Worm (Caenorhabditis elegans) whole organism, late embryonic: ENCODE results near the gene bli-2.

Experiments
- ceh-9 ChIP-seq: sonication (generic microtip); optimal IDR thresholded peaks from 2 replicates; lab custom pipeline; 2016; ENCODE audit warnings: mild to moderate bottlenecking, missing genetic modification characterization, inconsistent platforms, missing compliant biosample characterization
- dmd-4 ChIP-seq: sonication (generic microtip); optimal IDR thresholded peaks from 2 replicates; lab custom pipeline; 2016; ENCODE audit warnings: borderline replicate concordance, missing genetic modification characterization, missing compliant biosample characterization
- pha-4 ChIP-seq: fragments of 150-350 bp; optimal IDR thresholded peaks from 2 replicates; lab custom pipeline; 2018; ENCODE audit warnings: missing biosample characterization, missing genetic modification reagents, missing genetic modification characterization
- pqm-1 ChIP-seq: sonication (generic microtip); optimal IDR thresholded peaks from 2 replicates; lab custom pipeline; 2016; ENCODE audit warnings: missing genetic modification characterization, missing compliant biosample characterization
- syd-9 ChIP-seq: sonication (generic microtip); optimal IDR thresholded peaks from 2 replicates; lab custom pipeline; 2016; ENCODE audit warnings: mild to moderate bottlenecking, missing genetic modification characterization, moderate library complexity, missing compliant biosample characterization

- TF ChIP-seq ceh-9 = no peak
- TF ChIP-seq pha-4 = no peak
- TF ChIP-seq dmd-4 (tag; lab: Kevin White, UChicago) = no peak
- no peak for TF ChIP-seq syd-9 (tag; lab: Kevin White, UChicago)
- TF ChIP-seq pqm-1 (tag; lab: Kevin White, UChicago) = no peak
Measured at ce11 chrII:5694798-5695197, 42.6 kb upstream of the bli-2 start, which contains the start of gene C25H3.14.
